Fruit fly (Drosophila melanogaster): ENCODE data around the gene ds.

dm6 chr2L:713232-713631, 1.6 kb downstream of the ds start:
- TF ChIP-seq insv (optimal IDR thresholded peaks at IDR 0.05) (no peak), psq (optimal IDR thresholded peaks at IDR 0.05) (no peak), Sin3A (optimal IDR thresholded peaks at IDR 0.05) (no peak), h (optimal IDR thresholded peaks at IDR 0.05) (no peak), Myc (optimal IDR thresholded peaks at IDR 0.05) (no peak), ttk (optimal IDR thresholded peaks at IDR 0.05) (no peak)

Data from Kc167 (cell line).